Worm (Caenorhabditis elegans) whole organism, L1 larva: ENCODE measurements around the gene K05D4.9.

ENCODE experiments used
- C34B4.2 ChIP-seq: sonication (generic microtip); optimal IDR thresholded peaks from 2 replicates; lab custom pipeline; 2017; ENCODE audit warnings: mild to moderate bottlenecking, missing genetic modification characterization, missing compliant biosample characterization
- F16B12.6 ChIP-seq: fragments of 150-350 bp; optimal IDR thresholded peaks from 2 replicates; lab custom pipeline; 2014; ENCODE audit warnings: missing biosample characterization, missing genetic modification characterization
- fkh-10 ChIP-seq: sonication (generic microtip); optimal IDR thresholded peaks from 2 replicates; lab custom pipeline; 2017; ENCODE audit warnings: missing biosample characterization, missing genetic modification reagents, missing genetic modification characterization
- sox-4 ChIP-seq: sonication (generic microtip); optimal IDR thresholded peaks from 2 replicates; lab custom pipeline; 2016; ENCODE audit warnings: missing genetic modification characterization, missing compliant biosample characterization

DNA sequence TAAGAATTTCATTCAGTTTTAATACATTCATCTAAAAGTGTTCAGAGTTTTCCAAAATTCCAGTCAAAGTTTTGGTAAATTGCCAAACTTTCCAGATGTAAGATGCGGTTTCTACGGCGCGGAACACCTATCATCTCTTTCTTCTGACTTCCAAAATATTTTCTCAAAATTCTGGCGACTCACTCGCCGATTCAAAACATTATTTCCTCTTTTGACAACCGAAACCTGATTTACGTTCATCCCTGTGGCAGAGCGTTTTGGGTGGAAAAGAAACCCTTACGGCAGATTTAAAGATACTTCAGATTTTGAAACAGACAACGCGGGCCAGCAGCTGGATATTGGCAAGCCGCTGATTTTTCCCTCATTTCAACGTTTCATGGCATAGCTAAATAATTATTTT lies 26.4 kb upstream of the K05D4.9 start, which contains the start of gene F11A5.5:
- TF ChIP-seq C34B4.2 (tag; lab: Kevin White, UChicago), result no peak
- no peak for TF ChIP-seq fkh-10 (GFP tag; lab: Kevin White, UChicago)
- TF ChIP-seq F16B12.6, result no peak
- TF ChIP-seq sox-4 (tag; lab: Kevin White, UChicago), result no peak
